Worm (Caenorhabditis elegans) whole organism, L3 larva: ENCODE data around the gene col-41.

Experiments
- ceh-28 ChIP-seq: fragments of 150-350 bp; optimal IDR thresholded peaks from 2 replicates; lab custom pipeline; 2014; ENCODE audit warnings: missing biosample characterization, missing genetic modification reagents, missing genetic modification characterization
- ceh-9 ChIP-seq: sonication (generic microtip); optimal IDR thresholded peaks from 2 replicates; lab custom pipeline; 2018; ENCODE audit warnings: missing biosample characterization, missing genetic modification characterization
- daf-12 ChIP-seq: fragments of 150-350 bp; optimal IDR thresholded peaks from 2 replicates; lab custom pipeline; 2014; ENCODE audit warnings: missing biosample characterization, missing genetic modification reagents, missing genetic modification characterization
- egl-5 ChIP-seq: fragments of 150-350 bp; optimal IDR thresholded peaks from 2 replicates; lab custom pipeline; 2017; ENCODE audit warnings: missing biosample characterization, missing genetic modification reagents, missing genetic modification characterization, inconsistent platforms
- elt-1 ChIP-seq: fragments of 150-350 bp; optimal IDR thresholded peaks from 2 replicates; lab custom pipeline; 2014; ENCODE audit warnings: missing biosample characterization, missing genetic modification characterization
- elt-2 ChIP-seq: sonication (generic microtip); optimal IDR thresholded peaks from 2 replicates; lab custom pipeline; 2016; ENCODE audit warnings: missing genetic modification reagents, mild to moderate bottlenecking, missing genetic modification characterization, missing compliant biosample characterization
- eor-1 ChIP-seq, 2 experiments: fragments of 150-350 bp; optimal IDR thresholded peaks; 2 replicates each; lab custom pipeline; 2014 to 2018; ENCODE audit warnings: missing biosample characterization in 2 of 2, missing genetic modification characterization in 2 of 2
- fkh-10 ChIP-seq: sonication (generic microtip); optimal IDR thresholded peaks from 2 replicates; lab custom pipeline; 2017; ENCODE audit warnings: missing biosample characterization, missing genetic modification reagents, missing genetic modification characterization
- fkh-2 ChIP-seq: fragments of 150-350 bp; optimal IDR thresholded peaks from 2 replicates; lab custom pipeline; 2014; ENCODE audit warnings: missing biosample characterization, missing genetic modification reagents, missing genetic modification characterization
- fos-1 ChIP-seq: fragments of 150-350 bp; optimal IDR thresholded peaks from 2 replicates; lab custom pipeline; 2014; ENCODE audit warnings: missing biosample characterization, missing genetic modification characterization
- hmg-11 ChIP-seq: sonication (generic microtip); optimal IDR thresholded peaks from 2 replicates; lab custom pipeline; 2016; ENCODE audit warnings: missing genetic modification characterization, missing compliant biosample characterization
- lin-39 ChIP-seq: fragments of 150-350 bp; optimal IDR thresholded peaks from 2 replicates; lab custom pipeline; 2018; ENCODE audit warnings: missing biosample characterization, missing genetic modification reagents, missing genetic modification characterization
- nfya-1 ChIP-seq: sonication (generic microtip); optimal IDR thresholded peaks from 2 replicates; lab custom pipeline; 2017; ENCODE audit warnings: missing genetic modification characterization, mild to moderate bottlenecking, missing compliant biosample characterization, antibody characterized with exemption, moderate library complexity; ENCODE audit not compliant: insufficient read depth
- nhr-23 ChIP-seq: fragments of 150-350 bp; optimal IDR thresholded peaks from 2 replicates; lab custom pipeline; 2014; ENCODE audit warnings: missing biosample characterization, missing genetic modification reagents, missing genetic modification characterization
- nhr-28 ChIP-seq: fragments of 150-350 bp; optimal IDR thresholded peaks from 2 replicates; lab custom pipeline; 2014; ENCODE audit warnings: missing biosample characterization, missing genetic modification characterization
- nhr-43 ChIP-seq: sonication (generic microtip); optimal IDR thresholded peaks from 2 replicates; lab custom pipeline; 2016; ENCODE audit warnings: mild to moderate bottlenecking, missing genetic modification characterization, missing compliant biosample characterization; ENCODE audit not compliant: poor library complexity, severe bottlenecking
- nhr-76 ChIP-seq: fragments of 150-350 bp; sonication (generic microtip); optimal IDR thresholded peaks from 5 replicates; lab custom pipeline; 2014; ENCODE audit warnings: missing biosample characterization, missing genetic modification characterization
- skn-1 ChIP-seq: fragments of 150-350 bp; optimal IDR thresholded peaks from 2 replicates; lab custom pipeline; 2014; ENCODE audit warnings: missing biosample characterization, missing genetic modification characterization
- snpc-4 ChIP-seq: fragments of 150-350 bp; optimal IDR thresholded peaks from 2 replicates; lab custom pipeline; 2014; ENCODE audit warnings: missing biosample characterization, missing genetic modification characterization
- tbx-2 ChIP-seq: sonication (generic microtip); optimal IDR thresholded peaks from 2 replicates; lab custom pipeline; 2016; ENCODE audit warnings: mild to moderate bottlenecking, missing genetic modification characterization, missing compliant biosample characterization
- unc-39 ChIP-seq: sonication (generic microtip); optimal IDR thresholded peaks from 4 replicates; lab custom pipeline; 2017; ENCODE audit warnings: missing biosample characterization, missing genetic modification characterization

Gene col-41

ce11 chrX:15128184-15128583, 48.1 kb downstream of the col-41 start:
- TF ChIP-seq nhr-28 (tag; lab: Kevin White, UChicago) (no peak), eor-1 (tag; optimal IDR thresholded peaks at IDR 0.05; lab: Kevin White, UChicago) (no peak), elt-1 (no peak), fkh-10 (peak; percentile 83)
- TF ChIP-seq, all 47 proteins: peak for 1

DNA sequence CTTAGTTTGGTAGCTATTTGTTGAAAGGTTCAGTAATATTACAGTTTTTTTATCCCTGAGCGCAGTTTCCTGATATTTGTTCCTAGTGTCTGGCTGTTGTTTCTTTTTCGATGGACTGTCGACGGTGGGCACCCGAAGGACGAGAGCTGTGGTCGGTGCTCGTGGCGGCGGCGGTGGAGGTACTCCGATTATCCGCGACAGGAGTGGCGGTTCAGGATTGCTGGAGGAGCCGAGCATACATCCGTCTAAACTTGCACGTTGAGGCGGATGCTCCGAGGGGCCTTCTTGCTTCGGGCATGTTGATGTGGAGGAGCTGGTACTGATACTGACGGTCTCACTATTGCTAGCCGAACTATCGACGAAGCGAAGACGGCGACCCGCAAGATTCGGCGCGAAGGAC, 48.9 kb downstream of the col-41 start:
- TF ChIP-seq fkh-2 (tag; lab: Kevin White, UChicago) (no peak), daf-12 (no peak), eor-1 (tag; optimal IDR thresholded peaks at IDR 0.05; lab: Kevin White, UChicago) (no peak), hmg-11 (tag; lab: Kevin White, UChicago) (no peak), fos-1 (tag; lab: Kevin White, UChicago) (no peak), nhr-23 (tag; lab: Kevin White, UChicago) (no peak), ceh-9 (tag; lab: Kevin White, UChicago) (no peak), lin-39 (tag; lab: Kevin White, UChicago) (no peak), nhr-28 (tag; lab: Kevin White, UChicago) (no peak), unc-39 (tag; lab: Kevin White, UChicago) (no peak), snpc-4 (tag; lab: Kevin White, UChicago) (no peak), skn-1 (no peak), elt-2 (tag; lab: Kevin White, UChicago) (no peak), ceh-28 (no peak)

DNA sequence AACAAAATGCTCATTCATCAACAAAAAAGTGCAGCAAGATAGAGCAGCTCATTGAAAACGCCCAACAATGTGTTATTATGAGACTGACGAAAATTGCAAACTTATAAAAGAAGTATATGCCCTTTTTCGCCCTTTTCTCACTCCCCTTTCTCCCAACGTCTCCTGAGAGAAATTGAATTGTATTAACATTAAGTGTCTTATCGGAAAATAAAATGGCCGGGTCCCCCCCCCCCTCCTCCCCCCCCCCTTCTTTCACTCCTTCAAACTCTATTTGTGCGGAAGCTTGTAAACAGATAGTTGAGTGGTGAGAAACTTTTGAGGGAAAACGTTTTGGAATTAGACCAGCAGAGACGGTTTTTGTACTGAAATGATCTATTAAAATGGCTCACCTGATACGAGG, 49.5 kb downstream of the col-41 start:
- TF ChIP-seq daf-12 = no peak
- TF ChIP-seq nfya-1 (tag; lab: Kevin White, UChicago) = no peak
- no peak for TF ChIP-seq nhr-28 (tag; lab: Kevin White, UChicago)
- TF ChIP-seq, all 47 proteins: peak for 0

ce11 chrX:15125138-15125537, 51.1 kb downstream of the col-41 start:
- TF ChIP-seq nhr-43 (no peak), skn-1 (no peak), nhr-76 (tag; lab: Kevin White, UChicago) (no peak), tbx-2 (tag; lab: Kevin White, UChicago) (no peak), egl-5 (tag; lab: Kevin White, UChicago) (no peak), lin-39 (tag; lab: Kevin White, UChicago) (no peak), fos-1 (tag; lab: Kevin White, UChicago) (no peak)
- TF ChIP-seq, all 47 proteins: peak for 0
